Fruit fly (Drosophila melanogaster): ENCODE data around the gene fzy.
A peak's percentile ranks its signal among the peaks of the same experiment; 100 is the strongest.

Gene fzy

dm6 chr2L:16356249-16357025 lies 45.7 kb downstream of the fzy start, which contains the start of gene CaBP1 (continued):
- TF ChIP-seq ey (GFP tag; optimal IDR thresholded peaks at IDR 0.05) (no peak), pan (optimal IDR thresholded peaks at IDR 0.05) (no peak)

- TF ChIP-seq HLH106 (tag; optimal IDR thresholded peaks at IDR 0.05) (peak; percentile 60), sage (GFP tag; optimal IDR thresholded peaks at IDR 0.05) (no peak), foxo (GFP tag; optimal IDR thresholded peaks at IDR 0.05) (peak in 1 of 2 experiments; percentile 25), fru (GFP tag; optimal IDR thresholded peaks at IDR 0.05) (peak; percentile 16), jim (GFP tag; optimal IDR thresholded peaks at IDR 0.05) (no peak), h (GFP tag; optimal IDR thresholded peaks at IDR 0.05) (peak; percentile 45), rgr (GFP tag; optimal IDR thresholded peaks at IDR 0.05) (peak; percentile 22), pan (optimal IDR thresholded peaks at IDR 0.05) (no peak), dmrt93B (GFP tag; optimal IDR thresholded peaks at IDR 0.05) (no peak), Sp1 (GFP tag; optimal IDR thresholded peaks at IDR 0.05) (no peak)
Observed at dm6 chr2L:16357865-16358264, 47.1 kb downstream of the fzy start.
